Fruit fly (Drosophila melanogaster): ENCODE data around the gene CG12535.

DNA sequence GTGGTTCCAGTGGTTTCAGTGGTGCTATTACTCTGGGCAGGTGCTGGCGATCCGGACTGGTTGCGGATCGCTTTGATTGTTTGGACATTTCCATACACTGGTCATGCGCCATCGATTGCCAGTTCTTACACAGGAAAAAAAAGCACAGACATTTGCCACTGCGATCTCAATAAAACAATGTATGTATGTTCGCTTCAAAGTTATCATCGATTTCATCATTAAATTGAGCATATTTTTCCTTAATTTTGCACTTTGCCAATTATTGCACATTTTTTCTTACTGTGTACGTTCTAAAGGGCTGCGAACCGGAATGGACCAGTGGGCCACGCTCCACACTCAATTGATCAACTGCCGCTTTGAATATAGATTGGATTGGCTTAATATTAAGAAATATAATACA is 85.1 kb downstream of the CG12535 start:
- peak; percentile 47 for TF ChIP-seq phol (tag; optimal IDR thresholded peaks at IDR 0.05)
- peak; percentile 44 for TF ChIP-seq CG31365 (tag; optimal IDR thresholded peaks at IDR 0.05)
- no peak for TF ChIP-seq hth (optimal IDR thresholded peaks at IDR 0.05)
- TF ChIP-seq CG9215 (GFP tag; IDR thresholded peaks at IDR 0.05), result no peak
- TF ChIP-seq pum (GFP tag; optimal IDR thresholded peaks at IDR 0.05), result peak; percentile 27
- no peak for TF ChIP-seq CG10565 (GFP tag; optimal IDR thresholded peaks at IDR 0.05)
- peak; percentile 58 for TF ChIP-seq NfI (GFP tag; optimal IDR thresholded peaks at IDR 0.05)
